Worm (Caenorhabditis elegans) whole organism, young adult: Measurements from ENCODE around the gene oac-8.
A peak's percentile ranks its signal among the peaks of the same experiment; 100 is the strongest.

ENCODE experiments used
- F33H1.4 ChIP-seq: fragments of 200-800 bp; sonication (Bioruptor generic); IDR thresholded peaks from 2 replicates; pipeline ENCODE4 v1.3.6; 2022; ENCODE audit warnings: missing genetic modification reagents, missing genetic modification characterization, missing compliant biosample characterization
- F39B2.1 ChIP-seq: fragments of 200-800 bp; sonication (Bioruptor generic); IDR thresholded peaks from 2 replicates; pipeline ENCODE4 v1.3.6; 2022; ENCODE audit warnings: missing genetic modification reagents, missing genetic modification characterization, missing compliant biosample characterization
- F52B5.7 ChIP-seq: sonication (generic microtip); optimal IDR thresholded peaks from 2 replicates; lab custom pipeline; 2016; ENCODE audit warnings: mild to moderate bottlenecking, missing genetic modification characterization, missing compliant biosample characterization
- K11D2.4 ChIP-seq: fragments of 200-800 bp; sonication (Bioruptor generic); IDR thresholded peaks from 2 replicates; pipeline ENCODE4 v1.3.6; 2022; ENCODE audit warnings: missing genetic modification reagents, missing genetic modification characterization, missing compliant biosample characterization
- T26A5.8 ChIP-seq: sonication (generic microtip); optimal IDR thresholded peaks from 2 replicates; lab custom pipeline; 2016; ENCODE audit warnings: missing genetic modification characterization, missing compliant biosample characterization
- Y67H2A.10 ChIP-seq: fragments of 200-800 bp; sonication (Bioruptor generic); conservative IDR thresholded peaks from 2 replicates; pipeline ENCODE4 v1.3.6; 2022; ENCODE audit warnings: missing genetic modification reagents, missing genetic modification characterization, missing compliant biosample characterization
- aptf-3 ChIP-seq: fragments of 200-800 bp; sonication (Bioruptor generic); IDR thresholded peaks from 2 replicates; pipeline ENCODE4 v1.3.6; 2022; ENCODE audit warnings: missing genetic modification characterization, missing compliant biosample characterization
- athp-1 ChIP-seq: sonication (generic microtip); optimal IDR thresholded peaks from 2 replicates; lab custom pipeline; 2017; ENCODE audit warnings: mild to moderate bottlenecking, missing genetic modification characterization, missing compliant biosample characterization
- ceh-100 ChIP-seq: fragments of 200-800 bp; sonication (Bioruptor generic); IDR thresholded peaks from 2 replicates; pipeline ENCODE4 v1.3.6; 2022; ENCODE audit warnings: missing genetic modification reagents, missing genetic modification characterization, missing compliant biosample characterization
- dpff-1 ChIP-seq: sonication (generic microtip); optimal IDR thresholded peaks from 2 replicates; lab custom pipeline; 2017; ENCODE audit warnings: mild to moderate bottlenecking, missing genetic modification characterization, missing compliant biosample characterization
- egl-18 ChIP-seq: fragments of 200-800 bp; sonication (Bioruptor generic); IDR thresholded peaks from 2 replicates; pipeline ENCODE4 v1.3.6; 2022; ENCODE audit warnings: missing genetic modification reagents, missing genetic modification characterization, missing compliant biosample characterization
- egl-44 ChIP-seq: fragments of 200-800 bp; sonication (Bioruptor generic); IDR thresholded peaks from 2 replicates; pipeline ENCODE4 v1.3.6; 2022; ENCODE audit warnings: missing genetic modification reagents, missing genetic modification characterization, missing compliant biosample characterization
- ekl-4 ChIP-seq: fragments of 200-800 bp; sonication (Bioruptor generic); IDR thresholded peaks from 2 replicates; pipeline ENCODE4 v1.3.6; 2022; ENCODE audit warnings: missing genetic modification reagents, missing genetic modification characterization, missing compliant biosample characterization
- ets-4 ChIP-seq: fragments of 200-800 bp; sonication (Bioruptor generic); optimal IDR thresholded peaks from 2 replicates; lab custom pipeline; 2018; ENCODE audit warnings: mild to moderate bottlenecking, missing genetic modification characterization, missing compliant biosample characterization
- hlh-12 ChIP-seq: sonication (generic microtip); optimal IDR thresholded peaks from 2 replicates; lab custom pipeline; 2016; ENCODE audit warnings: missing genetic modification characterization, missing compliant biosample characterization
- hmg-1.2 ChIP-seq: fragments of 200-800 bp; sonication (Bioruptor generic); IDR thresholded peaks from 2 replicates; pipeline ENCODE4 v1.3.6; 2022; ENCODE audit warnings: missing genetic modification reagents, missing genetic modification characterization, missing compliant biosample characterization
- lag-1 ChIP-seq: fragments of 200-800 bp; sonication (Bioruptor generic); IDR thresholded peaks from 2 replicates; pipeline ENCODE4 v1.3.6; 2022; ENCODE audit warnings: missing genetic modification reagents, missing genetic modification characterization, missing compliant biosample characterization
- lir-1 ChIP-seq: fragments of 200-800 bp; sonication (Bioruptor generic); conservative IDR thresholded peaks from 2 replicates; pipeline ENCODE4 v1.3.6; 2022; ENCODE audit warnings: missing genetic modification reagents, missing genetic modification characterization, missing compliant biosample characterization
- lsl-1 ChIP-seq: fragments of 200-800 bp; sonication (Bioruptor generic); optimal IDR thresholded peaks from 2 replicates; lab custom pipeline; 2018; ENCODE audit warnings: mild to moderate bottlenecking, missing genetic modification characterization, moderate library complexity, missing compliant biosample characterization
- lsy-27 ChIP-seq: sonication (generic microtip); optimal IDR thresholded peaks from 2 replicates; lab custom pipeline; 2017; ENCODE audit warnings: missing genetic modification characterization, mild to moderate bottlenecking, missing compliant biosample characterization, antibody characterized with exemption, missing genotype, borderline replicate concordance; ENCODE audit not compliant: insufficient read depth
- madf-3 ChIP-seq: fragments of 200-800 bp; sonication (Bioruptor generic); IDR thresholded peaks from 2 replicates; pipeline ENCODE4 v1.3.6; 2022; ENCODE audit warnings: missing genetic modification reagents, missing genetic modification characterization, missing compliant biosample characterization
- madf-6 ChIP-seq: fragments of 200-800 bp; sonication (Bioruptor generic); IDR thresholded peaks from 2 replicates; pipeline ENCODE4 v1.3.6; 2022; ENCODE audit warnings: missing genetic modification reagents, missing genetic modification characterization, missing compliant biosample characterization
- mel-28 ChIP-seq: sonication (generic microtip); optimal IDR thresholded peaks from 2 replicates; lab custom pipeline; 2016; ENCODE audit warnings: borderline replicate concordance, mild to moderate bottlenecking, missing genetic modification characterization, missing compliant biosample characterization
- mxl-1 ChIP-seq: sonication (generic microtip); optimal IDR thresholded peaks from 2 replicates; lab custom pipeline; 2016; ENCODE audit warnings: missing genetic modification characterization, missing compliant biosample characterization
- nhr-120 ChIP-seq: fragments of 200-800 bp; sonication (Bioruptor generic); IDR thresholded peaks from 2 replicates; pipeline ENCODE4 v1.3.6; 2022; ENCODE audit warnings: missing genetic modification characterization, missing compliant biosample characterization
- nhr-80 ChIP-seq: sonication (generic microtip); optimal IDR thresholded peaks from 2 replicates; lab custom pipeline; 2016; ENCODE audit warnings: missing genetic modification characterization, missing compliant biosample characterization
- pha-4 ChIP-seq: fragments of 150-350 bp; sonication (generic microtip); optimal IDR thresholded peaks from 2 replicates; lab custom pipeline; 2014; ENCODE audit warnings: missing biosample characterization, missing genetic modification reagents, missing genetic modification characterization
- rec-8 ChIP-seq, 2 experiments: sonication (generic microtip); optimal IDR thresholded peaks; 2 replicates each; lab custom pipeline; 2016; ENCODE audit warnings: mild to moderate bottlenecking in 2 of 2, missing genetic modification characterization in 2 of 2, missing genetic modification reagents in 2 of 2, missing genotype in 2 of 2, missing biosample characterization in 1 of 2, missing compliant biosample characterization in 1 of 2, moderate library complexity in 1 of 2
- snpc-3.4 ChIP-seq: sonication (generic microtip); optimal IDR thresholded peaks from 2 replicates; lab custom pipeline; 2017; ENCODE audit warnings: missing genetic modification characterization, mild to moderate bottlenecking, missing compliant biosample characterization, antibody characterized with exemption, moderate library complexity, missing genotype, missing genetic modification reagents
- sptf-2 ChIP-seq: fragments of 200-800 bp; sonication (Bioruptor generic); optimal IDR thresholded peaks from 2 replicates; lab custom pipeline; 2018; ENCODE audit warnings: mild to moderate bottlenecking, missing genetic modification characterization, missing compliant biosample characterization
- unc-130 ChIP-seq: sonication (generic microtip); optimal IDR thresholded peaks from 2 replicates; lab custom pipeline; 2016; ENCODE audit warnings: missing genetic modification reagents, missing genetic modification characterization, missing compliant biosample characterization
- zfh-2 ChIP-seq: fragments of 200-800 bp; sonication (Bioruptor generic); conservative IDR thresholded peaks from 2 replicates; pipeline ENCODE4 v1.3.6; 2022; ENCODE audit warnings: missing genetic modification reagents, missing genetic modification characterization, missing compliant biosample characterization
- ztf-18 ChIP-seq: sonication (generic microtip); optimal IDR thresholded peaks from 2 replicates; lab custom pipeline; 2016; ENCODE audit warnings: missing genotype, mild to moderate bottlenecking, missing genetic modification characterization, missing compliant biosample characterization
- ztf-25 ChIP-seq: fragments of 200-800 bp; sonication (Bioruptor generic); IDR thresholded peaks from 2 replicates; pipeline ENCODE4 v1.3.6; 2022; ENCODE audit warnings: missing genetic modification reagents, missing genetic modification characterization, missing compliant biosample characterization
- ztf-26 ChIP-seq: sonication (generic microtip); optimal IDR thresholded peaks from 2 replicates; lab custom pipeline; 2017; ENCODE audit warnings: missing genetic modification characterization, missing compliant biosample characterization
- ztf-6 ChIP-seq: fragments of 200-800 bp; sonication (Bioruptor generic); IDR thresholded peaks from 2 replicates; pipeline ENCODE4 v1.3.6; 2022; ENCODE audit warnings: missing genetic modification reagents, missing genetic modification characterization, missing compliant biosample characterization

Gene oac-8

DNA sequence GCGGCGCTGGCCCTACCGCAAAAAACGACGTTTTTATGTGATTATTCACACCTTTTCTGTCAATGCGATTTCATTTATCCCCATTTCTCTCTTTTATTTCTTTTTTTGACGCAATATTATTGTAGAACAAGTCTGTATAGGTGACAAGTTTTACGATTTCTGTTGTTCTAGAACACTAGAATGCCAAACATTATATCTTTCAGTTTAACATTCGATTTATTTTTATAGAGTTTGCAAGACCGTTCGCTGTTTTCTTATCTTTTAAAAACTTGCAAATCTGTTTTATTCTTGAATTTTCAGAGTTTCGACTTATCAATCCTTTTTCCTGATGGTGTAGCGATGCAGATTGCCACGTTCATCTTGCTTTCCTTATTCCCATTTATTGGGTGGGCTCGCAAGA, 8.3 kb upstream of the oac-8 start, which contains the start of gene efn-2:
efn-2 (plus strand) TSS at position 301 of the 400 bp plus-strand sequence.
- no peak for TF ChIP-seq F33H1.4 (GFP tag; lab: Robert Waterston, UW)
- TF ChIP-seq egl-44 (GFP tag; lab: Robert Waterston, UW): no peak
- no peak for TF ChIP-seq hmg-1.2
- TF ChIP-seq nhr-120 (GFP tag; lab: Robert Waterston, UW): no peak
- TF ChIP-seq, all 124 proteins: peak for 0

DNA sequence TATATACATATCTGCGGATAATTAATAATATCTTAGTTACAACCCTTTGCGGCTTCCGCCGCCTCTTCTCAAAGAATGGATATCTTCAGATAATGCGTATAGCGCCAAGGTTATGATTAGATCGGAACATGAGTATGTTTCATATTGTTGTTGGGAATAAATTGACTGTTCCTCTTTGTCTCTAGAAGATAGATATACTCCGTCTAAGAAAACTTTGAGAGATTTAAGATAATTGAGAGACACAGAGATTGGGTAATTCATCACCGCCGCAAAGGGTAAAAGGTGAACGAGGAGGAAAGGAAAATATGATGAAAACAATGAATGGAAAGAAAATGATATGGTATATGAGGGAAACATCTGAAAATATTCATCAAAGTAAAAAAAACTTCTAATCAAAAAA, 7.7 kb upstream of the oac-8 start:
- TF ChIP-seq lsl-1 (GFP tag; lab: Kevin White, UChicago) (no peak), lir-1 (GFP tag; lab: Robert Waterston, UW) (no peak), lag-1 (no peak), Y67H2A.10 (GFP tag; lab: Robert Waterston, UW) (no peak), zfh-2 (GFP tag; lab: Robert Waterston, UW) (no peak), rec-8 (tag; optimal IDR thresholded peaks at IDR 0.05; lab: Kevin White, UChicago) (no peak), ceh-100 (GFP tag; lab: Robert Waterston, UW) (no peak), egl-18 (GFP tag; lab: Robert Waterston, UW) (no peak), F52B5.7 (tag; lab: Kevin White, UChicago) (no peak), snpc-3.4 (tag; lab: Kevin White, UChicago) (no peak), mel-28 (tag; lab: Kevin White, UChicago) (no peak), ekl-4 (GFP tag; lab: Robert Waterston, UW) (no peak), hlh-12 (tag; lab: Kevin White, UChicago) (no peak)

- TF ChIP-seq pha-4 (tag; lab: Kevin White, UChicago) (no peak), dpff-1 (tag; lab: Kevin White, UChicago) (no peak), lsy-27 (tag; lab: Kevin White, UChicago) (no peak), ztf-18 (tag; lab: Kevin White, UChicago) (no peak), madf-6 (no peak), ztf-6 (no peak), athp-1 (tag; lab: Kevin White, UChicago) (no peak), nhr-80 (tag; lab: Kevin White, UChicago) (peak; percentile 37), unc-130 (no peak)
- TF ChIP-seq, all 124 proteins: peak for 1
Observed at ce11 chrIV:10577600-10577999, 6.7 kb upstream of the oac-8 start.

DNA sequence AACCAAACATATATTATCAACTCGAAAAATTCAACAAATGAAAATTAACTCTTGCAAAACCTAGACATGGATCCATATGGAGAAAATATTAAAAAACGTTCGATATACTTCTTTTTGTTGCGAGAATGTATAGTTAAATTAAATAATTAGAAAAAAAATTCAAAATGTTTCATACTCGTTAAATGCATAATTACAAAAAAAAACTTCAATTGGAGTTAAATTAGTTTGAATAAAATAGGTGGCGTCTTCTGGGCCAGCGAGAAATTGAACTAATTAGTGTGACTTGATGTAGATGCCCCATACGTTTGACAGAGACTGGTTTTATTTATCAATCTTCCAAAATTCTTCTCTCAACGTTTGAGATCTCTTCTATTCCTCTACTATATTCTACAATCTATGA, 6.0 kb upstream of the oac-8 start, which contains the start of gene lgc-43:
lgc-43 (plus strand) TSS at position 301 of the 400 bp plus-strand sequence.
- TF ChIP-seq lsy-27 (tag; lab: Kevin White, UChicago) (no peak), F39B2.1 (no peak), T26A5.8 (tag; lab: Kevin White, UChicago) (no peak), mxl-1 (tag; lab: Kevin White, UChicago) (no peak)
- TF ChIP-seq, all 124 proteins: peak for 0

- TF ChIP-seq ets-4 (no peak), egl-18 (GFP tag; lab: Robert Waterston, UW) (no peak), aptf-3 (GFP tag; lab: Robert Waterston, UW) (no peak), sptf-2 (GFP tag; lab: Kevin White, UChicago) (no peak), K11D2.4 (GFP tag; lab: Robert Waterston, UW) (no peak), ztf-25 (GFP tag; lab: Robert Waterston, UW) (no peak), ztf-26 (tag; lab: Kevin White, UChicago) (no peak), madf-3 (GFP tag; lab: Robert Waterston, UW) (no peak)
Observed at ce11 chrIV:10589072-10589471, 4.7 kb downstream of the oac-8 start, which contains the start of gene C43F9.4. TSS of gene C43F9.4 (minus strand) at chrIV:10589172.
